Worm (Caenorhabditis elegans): Measurements from ENCODE around the gene T22D1.17.
A peak's percentile ranks its signal among the peaks of the same experiment; 100 is the strongest.

Gene T22D1.17

DNA sequence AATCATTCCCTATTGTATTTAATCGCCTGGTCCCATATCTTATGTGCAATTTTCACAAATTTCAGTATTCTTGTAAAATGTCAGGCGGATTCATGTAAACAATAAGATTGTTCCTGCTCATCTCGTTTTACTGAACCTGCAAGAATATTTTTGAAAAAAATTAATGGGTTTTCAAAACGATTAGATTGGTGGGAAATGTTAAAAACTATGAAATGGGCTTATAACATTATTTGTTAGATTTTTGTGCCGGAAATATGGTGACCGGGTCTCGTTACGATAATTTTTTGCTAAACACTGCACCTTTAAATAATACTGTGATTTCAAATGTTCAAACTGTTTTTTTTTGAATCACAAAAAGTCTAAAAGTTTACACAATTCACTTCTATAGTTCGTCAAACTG is 369 bp upstream of the T22D1.17 start:
- TF ChIP-seq nhr-237 (tag; optimal IDR thresholded peaks at IDR 0.05), result no peak
- TF ChIP-seq tbx-2 (tag; optimal IDR thresholded peaks at IDR 0.05), result no peak
- TF ChIP-seq pqm-1 (tag; optimal IDR thresholded peaks at IDR 0.05), result no peak

DNA sequence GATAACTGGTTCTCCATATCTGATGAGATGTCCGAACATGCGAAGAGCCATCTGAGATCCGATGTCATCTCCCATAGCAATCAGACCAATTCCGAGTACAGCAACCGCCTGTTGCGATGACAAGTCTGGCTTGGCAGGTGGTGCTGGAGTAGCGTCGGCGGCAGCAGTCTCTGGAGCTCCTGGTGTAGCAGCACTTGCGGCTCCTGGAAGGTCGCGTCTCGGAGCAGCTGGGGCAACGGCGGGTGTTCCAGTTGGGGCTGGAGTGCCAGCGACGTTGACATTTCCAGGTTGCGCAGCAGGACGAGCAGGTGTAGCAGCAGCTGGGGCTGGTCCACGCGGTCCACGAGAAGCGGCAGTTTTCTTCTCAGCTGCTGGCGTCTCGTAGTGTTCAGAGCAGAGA is 1.7 kb downstream of the T22D1.17 start:
- no peak for TF ChIP-seq fos-1 (tag; optimal IDR thresholded peaks at IDR 0.05)
- TF ChIP-seq lin-39 (tag; optimal IDR thresholded peaks at IDR 0.05), result no peak
- no peak for TF ChIP-seq eor-1 (tag; optimal IDR thresholded peaks at IDR 0.05)
- TF ChIP-seq elt-1 (tag; optimal IDR thresholded peaks at IDR 0.05), result no peak
- no peak for TF ChIP-seq unc-62 (GFP tag; optimal IDR thresholded peaks at IDR 0.05)
- no peak for TF ChIP-seq ceh-9 (tag; optimal IDR thresholded peaks at IDR 0.05)
- TF ChIP-seq R02D3.7 (tag; optimal IDR thresholded peaks at IDR 0.05), result no peak
- TF ChIP-seq nhr-23 (tag; optimal IDR thresholded peaks at IDR 0.05), result no peak
- TF ChIP-seq daf-12 (tag; optimal IDR thresholded peaks at IDR 0.05), result no peak
- no peak for TF ChIP-seq snpc-4 (tag; optimal IDR thresholded peaks at IDR 0.05)
- no peak for TF ChIP-seq fkh-10 (GFP tag; optimal IDR thresholded peaks at IDR 0.05)
- no peak for TF ChIP-seq elt-2 (tag; optimal IDR thresholded peaks at IDR 0.05)
- TF ChIP-seq ceh-28 (tag; optimal IDR thresholded peaks at IDR 0.05), result no peak
- TF ChIP-seq nhr-11 (tag; optimal IDR thresholded peaks at IDR 0.05), result no peak
- TF ChIP-seq nhr-12 (tag; optimal IDR thresholded peaks at IDR 0.05), result no peak

ce11 chrIV:6909863-6910733 is 4.3 kb downstream of the T22D1.17 start, which contains the start of the genes rpn-1 and ribo-1:
TSS of gene rpn-1 (minus strand) at chrIV:6909913.
TSS of gene ribo-1 (plus strand) at chrIV:6910683.
- no peak for TF ChIP-seq ztf-11 (tag; optimal IDR thresholded peaks at IDR 0.05)
- TF ChIP-seq lin-39 (tag; optimal IDR thresholded peaks at IDR 0.05), result peak; percentile 65
- peak; percentile 15 for TF ChIP-seq elt-2 (tag; optimal IDR thresholded peaks at IDR 0.05)
- TF ChIP-seq pha-4 (tag; optimal IDR thresholded peaks at IDR 0.05), result peak; percentile 55
- peak; percentile 2 for TF ChIP-seq ama-1 (optimal IDR thresholded peaks at IDR 0.05)
- peak; percentile 68 for TF ChIP-seq nfya-1 (tag; optimal IDR thresholded peaks at IDR 0.05; ENCODE audit: insufficient read depth)
- peak; percentile 53 for TF ChIP-seq hmg-11 (tag; optimal IDR thresholded peaks at IDR 0.05)
- no peak for TF ChIP-seq ZK546.5 (tag; optimal IDR thresholded peaks at IDR 0.05)
- peak; percentile 55 for TF ChIP-seq lin-15B (tag; optimal IDR thresholded peaks at IDR 0.05)
- no peak for TF ChIP-seq unc-62 (GFP tag; optimal IDR thresholded peaks at IDR 0.05)
- TF ChIP-seq egl-5 (tag; optimal IDR thresholded peaks at IDR 0.05), result peak; percentile 39
- peak; percentile 99 for TF ChIP-seq skn-1 (tag; optimal IDR thresholded peaks at IDR 0.05)
- TF ChIP-seq snpc-4 (tag; optimal IDR thresholded peaks at IDR 0.05), result peak; percentile 17

DNA sequence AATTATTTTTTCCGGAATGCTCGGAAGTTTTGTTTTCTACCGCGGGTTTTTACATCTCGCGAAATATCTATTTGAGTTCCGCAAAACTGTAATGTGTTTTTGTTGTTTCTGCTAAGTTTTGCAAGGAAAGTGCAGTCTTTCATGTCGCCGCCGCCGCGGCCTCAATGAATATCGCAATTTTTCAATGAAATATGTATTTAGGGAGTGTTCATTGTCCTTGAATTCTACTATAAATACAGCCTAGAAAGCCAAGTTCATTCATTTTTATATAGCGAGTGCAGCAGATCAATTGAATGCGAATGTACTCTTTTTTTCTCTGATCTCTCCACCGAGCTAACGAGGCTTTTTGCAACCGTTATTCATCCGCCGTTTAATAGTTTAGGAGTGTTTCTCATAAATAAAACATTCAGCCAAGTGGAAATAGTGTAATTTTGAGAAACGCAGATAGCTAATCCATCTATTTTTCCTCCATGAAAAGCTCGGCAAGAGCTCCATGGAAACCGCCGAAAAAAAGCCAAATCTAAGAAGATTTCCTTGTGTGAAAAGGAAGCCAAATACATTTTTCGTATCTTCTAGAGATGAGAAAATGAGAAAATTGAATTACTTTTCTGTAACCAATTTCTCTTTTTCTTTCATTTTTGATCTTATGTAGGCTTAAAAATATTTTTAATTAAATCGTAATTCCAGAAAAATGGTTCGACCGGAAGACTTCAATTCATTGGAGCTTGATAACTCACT is 7.2 kb downstream of the T22D1.17 start, which contains the start of gene T22D1.3:
Gene T22D1.3 (plus strand): TSS at position 688 of the 738 bp plus-strand sequence.
- no peak for TF ChIP-seq tbx-2 (tag; optimal IDR thresholded peaks at IDR 0.05)
- peak; percentile 8 for TF ChIP-seq nhr-23 (tag; optimal IDR thresholded peaks at IDR 0.05)
- no peak for TF ChIP-seq ama-1 (optimal IDR thresholded peaks at IDR 0.05)

ce11 chrIV:6916831-6917230 is 11.0 kb downstream of the T22D1.17 start:
- TF ChIP-seq lin-39 (tag; optimal IDR thresholded peaks at IDR 0.05) (no peak), ztf-4 (tag; optimal IDR thresholded peaks at IDR 0.05) (no peak), ceh-82 (tag; optimal IDR thresholded peaks at IDR 0.05) (no peak), unc-39 (tag; optimal IDR thresholded peaks at IDR 0.05) (no peak), fkh-2 (tag; optimal IDR thresholded peaks at IDR 0.05) (no peak), nhr-43 (tag; optimal IDR thresholded peaks at IDR 0.05; ENCODE audit: poor library complexity, severe bottlenecking) (no peak), eor-1 (tag; optimal IDR thresholded peaks at IDR 0.05) (no peak), ceh-16 (tag; optimal IDR thresholded peaks at IDR 0.05) (no peak), nhr-23 (tag; optimal IDR thresholded peaks at IDR 0.05) (no peak), elt-3 (tag; optimal IDR thresholded peaks at IDR 0.05) (no peak), fos-1 (tag; optimal IDR thresholded peaks at IDR 0.05) (no peak), sea-2 (GFP tag; optimal IDR thresholded peaks at IDR 0.05) (no peak), elt-1 (tag; optimal IDR thresholded peaks at IDR 0.05) (no peak), egl-5 (tag; optimal IDR thresholded peaks at IDR 0.05) (no peak), nfya-1 (tag; optimal IDR thresholded peaks at IDR 0.05; ENCODE audit: insufficient read depth) (no peak), pha-4 (tag; optimal IDR thresholded peaks at IDR 0.05) (no peak), R02D3.7 (tag; optimal IDR thresholded peaks at IDR 0.05) (no peak), nhr-77 (tag; optimal IDR thresholded peaks at IDR 0.05) (no peak), ama-1 (optimal IDR thresholded peaks at IDR 0.05) (no peak)

Data from whole organism, L3 larva.